Worm (Caenorhabditis elegans) whole organism, L4/young adult: ENCODE data around the gene nhr-254.

Source experiments
- W03F9.2 ChIP-seq: fragments of 150-350 bp; optimal IDR thresholded peaks from 2 replicates; lab custom pipeline; 2014; ENCODE audit warnings: missing biosample characterization, missing genetic modification characterization
- him-1 ChIP-seq: sonication (generic microtip); optimal IDR thresholded peaks from 2 replicates; lab custom pipeline; 2016; ENCODE audit warnings: missing genotype, missing genetic modification reagents, missing genetic modification characterization, missing compliant biosample characterization

ce11 chrV:432991-433390, 40.6 kb downstream of the nhr-254 start:
- TF ChIP-seq W03F9.2 (tag; lab: Kevin White, UChicago) (no peak), him-1 (tag; lab: Kevin White, UChicago) (no peak)
